Fruit fly (Drosophila melanogaster) whole organism, prepupa: ENCODE results near the gene RabX6.

ENCODE experiments used
- Blimp-1 ChIP-seq: fragments of 200-800 bp; sonication (Bioruptor generic); optimal IDR thresholded peaks from 3 replicates; lab custom pipeline; 2017; ENCODE audit warnings: missing biosample characterization, missing genetic modification characterization, mild to moderate bottlenecking, moderate library complexity, missing genetic modification reagents
- CG10631 ChIP-seq: fragments of 200-800 bp; sonication (Bioruptor generic); optimal IDR thresholded peaks from 2 replicates; lab custom pipeline; 2016; ENCODE audit warnings: missing biosample characterization, missing genetic modification characterization
- CG10669 ChIP-seq: fragments of 200-800 bp; sonication (Bioruptor generic); optimal IDR thresholded peaks from 3 replicates; lab custom pipeline; 2018; ENCODE audit warnings: missing biosample characterization, mild to moderate bottlenecking, missing genetic modification characterization, moderate library complexity
- CG11294 ChIP-seq: fragments of 200-800 bp; sonication (Bioruptor generic); IDR thresholded peaks from 2 replicates; pipeline ENCODE4 v1.3.6; 2022; ENCODE audit warnings: missing biosample characterization, missing genetic modification characterization
- CG11762 ChIP-seq: fragments of 200-800 bp; sonication (Bioruptor generic); optimal IDR thresholded peaks from 3 replicates; lab custom pipeline; 2016; ENCODE audit warnings: missing biosample characterization, missing genetic modification characterization; ENCODE audit not compliant: insufficient read depth
- CG11902 ChIP-seq: fragments of 200-800 bp; sonication (Bioruptor generic); optimal IDR thresholded peaks from 3 replicates; lab custom pipeline; 2016; ENCODE audit warnings: missing biosample characterization, missing genetic modification characterization
- CG15336 ChIP-seq: fragments of 200-800 bp; sonication (Bioruptor generic); IDR thresholded peaks from 2 replicates; pipeline ENCODE4 v1.3.6; 2022; ENCODE audit warnings: missing biosample characterization, missing genetic modification characterization
- CG1621 ChIP-seq: fragments of 200-800 bp; sonication (Bioruptor generic); optimal IDR thresholded peaks from 3 replicates; lab custom pipeline; 2018; ENCODE audit warnings: missing biosample characterization, mild to moderate bottlenecking, missing genetic modification characterization
- CG16779 ChIP-seq: fragments of 200-800 bp; sonication (Bioruptor generic); optimal IDR thresholded peaks from 3 replicates; lab custom pipeline; 2017; ENCODE audit warnings: missing biosample characterization, mild to moderate bottlenecking, missing genetic modification characterization
- CG31627 ChIP-seq: fragments of 200-800 bp; sonication (Bioruptor generic); optimal IDR thresholded peaks from 3 replicates; lab custom pipeline; 2016; ENCODE audit warnings: missing biosample characterization, missing genetic modification characterization
- CG6163 ChIP-seq: fragments of 200-800 bp; sonication (Bioruptor generic); IDR thresholded peaks from 3 replicates; pipeline ENCODE4 v1.3.6; 2022; ENCODE audit warnings: missing biosample characterization, missing genetic modification characterization
- CG6808 ChIP-seq: fragments of 200-800 bp; sonication (Bioruptor generic); optimal IDR thresholded peaks from 3 replicates; lab custom pipeline; 2017; ENCODE audit warnings: missing biosample characterization, missing genetic modification characterization, mild to moderate bottlenecking, moderate library complexity, missing genetic modification reagents
- CG6854 ChIP-seq: fragments of 200-800 bp; sonication (Bioruptor generic); optimal IDR thresholded peaks from 2 replicates; lab custom pipeline; 2017; ENCODE audit warnings: missing biosample characterization, mild to moderate bottlenecking, missing genetic modification characterization
- CG7368 ChIP-seq: fragments of 200-800 bp; sonication (Bioruptor generic); optimal IDR thresholded peaks from 3 replicates; lab custom pipeline; 2016; ENCODE audit warnings: missing biosample characterization, missing genetic modification characterization
- CG8119 ChIP-seq: fragments of 200-800 bp; sonication (Bioruptor generic); IDR thresholded peaks from 3 replicates; pipeline ENCODE4 v1.3.6; 2022; ENCODE audit warnings: missing biosample characterization, missing genetic modification characterization
- CG8319 ChIP-seq: fragments of 200-800 bp; sonication (Bioruptor generic); optimal IDR thresholded peaks from 3 replicates; lab custom pipeline; 2016; ENCODE audit warnings: missing biosample characterization, missing genetic modification characterization
- CG8632 ChIP-seq: fragments of 200-800 bp; sonication (Bioruptor generic); optimal IDR thresholded peaks from 3 replicates; lab custom pipeline; 2016; ENCODE audit warnings: missing biosample characterization, missing genetic modification characterization
- CG9139 ChIP-seq: fragments of 200-800 bp; sonication (Bioruptor generic); optimal IDR thresholded peaks from 3 replicates; lab custom pipeline; 2017; ENCODE audit warnings: missing biosample characterization, mild to moderate bottlenecking, missing genetic modification characterization
- Eip93F ChIP-seq: fragments of 200-800 bp; sonication (Bioruptor generic); optimal IDR thresholded peaks from 2 replicates; lab custom pipeline; 2016; ENCODE audit warnings: missing biosample characterization, mild to moderate bottlenecking, missing genetic modification characterization
- Ets21C ChIP-seq: fragments of 200-800 bp; sonication (Bioruptor generic); optimal IDR thresholded peaks from 3 replicates; lab custom pipeline; 2016; ENCODE audit warnings: missing biosample characterization, missing genetic modification characterization
- Ets96B ChIP-seq: fragments of 200-800 bp; optimal IDR thresholded peaks from 2 replicates; lab custom pipeline; 2019; ENCODE audit warnings: missing biosample characterization, mild to moderate bottlenecking, missing genetic modification characterization, moderate library complexity
- Gug ChIP-seq: fragments of 200-800 bp; sonication (Bioruptor generic); IDR thresholded peaks from 2 replicates; pipeline ENCODE4 v1.3.6; 2022; ENCODE audit warnings: missing biosample characterization, missing genetic modification characterization
- Hr39 ChIP-seq: fragments of 200-800 bp; sonication (Bioruptor generic); optimal IDR thresholded peaks from 2 replicates; lab custom pipeline; 2016; ENCODE audit warnings: missing biosample characterization, missing genetic modification characterization
- Met ChIP-seq: fragments of 200-800 bp; sonication (Bioruptor generic); optimal IDR thresholded peaks from 3 replicates; lab custom pipeline; 2016; ENCODE audit warnings: missing biosample characterization, missing genetic modification characterization
- OdsH ChIP-seq: fragments of 200-800 bp; sonication (Bioruptor generic); optimal IDR thresholded peaks from 3 replicates; lab custom pipeline; 2016; ENCODE audit warnings: missing biosample characterization, missing genetic modification characterization
- Smox ChIP-seq: fragments of 200-800 bp; sonication (Bioruptor generic); optimal IDR thresholded peaks from 3 replicates; lab custom pipeline; 2016; ENCODE audit warnings: missing biosample characterization, missing genetic modification characterization
- Sox102F ChIP-seq: fragments of 200-800 bp; sonication (Bioruptor generic); optimal IDR thresholded peaks from 2 replicates; lab custom pipeline; 2016; ENCODE audit warnings: missing biosample characterization, mild to moderate bottlenecking, missing genetic modification characterization
- Sox14 ChIP-seq: fragments of 200-800 bp; sonication (Bioruptor generic); optimal IDR thresholded peaks from 3 replicates; lab custom pipeline; 2016; ENCODE audit warnings: missing biosample characterization, missing genetic modification characterization
- Sox15 ChIP-seq: fragments of 200-800 bp; sonication (Bioruptor generic); optimal IDR thresholded peaks from 3 replicates; lab custom pipeline; 2016; ENCODE audit warnings: missing biosample characterization, missing genetic modification characterization
- acj6 ChIP-seq: fragments of 200-800 bp; sonication (Bioruptor generic); optimal IDR thresholded peaks from 3 replicates; lab custom pipeline; 2016; ENCODE audit warnings: missing biosample characterization, missing genetic modification characterization
- cyc ChIP-seq: fragments of 200-800 bp; sonication (Bioruptor generic); optimal IDR thresholded peaks from 3 replicates; lab custom pipeline; 2016; ENCODE audit warnings: missing biosample characterization, missing genetic modification characterization
- eg ChIP-seq: fragments of 200-800 bp; sonication (Bioruptor generic); IDR thresholded peaks from 3 replicates; pipeline ENCODE4 v1.3.6; 2022; ENCODE audit warnings: missing biosample characterization, missing genetic modification characterization
- esn ChIP-seq: fragments of 200-800 bp; sonication (Bioruptor generic); optimal IDR thresholded peaks from 2 replicates; lab custom pipeline; 2016; ENCODE audit warnings: missing biosample characterization, mild to moderate bottlenecking, missing genetic modification characterization, moderate library complexity
- fd59A ChIP-seq: fragments of 200-800 bp; sonication (Bioruptor generic); optimal IDR thresholded peaks from 2 replicates; lab custom pipeline; 2017; ENCODE audit warnings: missing biosample characterization, mild to moderate bottlenecking, missing genetic modification characterization, missing genetic modification reagents
- fd85E ChIP-seq: fragments of 200-800 bp; sonication (Bioruptor generic); optimal IDR thresholded peaks from 3 replicates; lab custom pipeline; 2016; ENCODE audit warnings: missing biosample characterization, missing genetic modification characterization
- fkh ChIP-seq: fragments of 200-800 bp; sonication (Bioruptor generic); optimal IDR thresholded peaks from 3 replicates; lab custom pipeline; 2017; ENCODE audit warnings: missing biosample characterization, mild to moderate bottlenecking, missing genetic modification characterization, moderate library complexity
- lz ChIP-seq: fragments of 200-800 bp; sonication (Bioruptor generic); optimal IDR thresholded peaks from 3 replicates; lab custom pipeline; 2016; ENCODE audit warnings: missing biosample characterization, missing genetic modification characterization
- pdm3 ChIP-seq: fragments of 200-800 bp; sonication (Bioruptor generic); optimal IDR thresholded peaks from 3 replicates; lab custom pipeline; 2016; ENCODE audit warnings: missing biosample characterization, missing genetic modification characterization
- salr ChIP-seq, 2 experiments: fragments of 200-800 bp; sonication (Bioruptor generic); optimal IDR thresholded peaks; 3 replicates each; lab custom pipeline; 2016 to 2018; ENCODE audit warnings: missing biosample characterization in 2 of 2, missing genetic modification characterization in 2 of 2, mild to moderate bottlenecking in 1 of 2
- spab ChIP-seq: fragments of 200-800 bp; sonication (Bioruptor generic); optimal IDR thresholded peaks from 2 replicates; lab custom pipeline; 2017; ENCODE audit warnings: missing biosample characterization, mild to moderate bottlenecking, missing genetic modification characterization, missing genetic modification reagents
- ss ChIP-seq, 2 experiments: fragments of 200-800 bp; sonication (Bioruptor generic); optimal IDR thresholded peaks; 2 replicates in 1 of 2; 3 replicates in 1 of 2; lab custom pipeline; 2017 to 2018; ENCODE audit warnings: mild to moderate bottlenecking in 2 of 2, missing biosample characterization in 2 of 2, missing genetic modification characterization in 2 of 2, moderate library complexity in 1 of 2
- svp ChIP-seq: fragments of 200-800 bp; sonication (Bioruptor generic); peaks from one replicate; lab custom pipeline; 2016; ENCODE audit warnings: missing biosample characterization, missing genetic modification characterization
- topi ChIP-seq: fragments of 200-800 bp; sonication (Bioruptor generic); optimal IDR thresholded peaks from 3 replicates; lab custom pipeline; 2016; ENCODE audit warnings: missing biosample characterization, missing genetic modification characterization

RabX6 gene

dm6 chr3L:687858-688257 lies 2.5 kb upstream of the RabX6 start, which contains the start of gene hiro:
TSS of gene hiro (minus strand) at chr3L:687958.
- TF ChIP-seq Hr39 (GFP tag; lab: Kevin White, UChicago) (no peak), CG6808 (GFP tag; lab: Kevin White, UChicago) (no peak), cyc (GFP tag; lab: Kevin White, UChicago) (no peak)
- TF ChIP-seq, all 60 proteins: peak for 0

- TF ChIP-seq Gug (GFP tag; lab: Robert Waterston, UW), result no peak
- peak; percentile 74 for TF ChIP-seq fkh (GFP tag; lab: Kevin White, UChicago)
- TF ChIP-seq Sox14 (GFP tag; lab: Kevin White, UChicago), result peak; percentile 45
- TF ChIP-seq, all 60 proteins: peak for 2
Measured at dm6 chr3L:692699-693098, 2.4 kb downstream of the RabX6 start, which contains the start of gene Vti1a. TSS of gene Vti1a (minus strand) at chr3L:692919.

- no peak for TF ChIP-seq eg (GFP tag; lab: Robert Waterston, UW)
- TF ChIP-seq CG10669 (GFP tag; lab: Kevin White, UChicago), result no peak
- no peak for TF ChIP-seq salr (GFP tag; optimal IDR thresholded peaks at IDR 0.05; lab: Kevin White, UChicago)
- TF ChIP-seq Ets96B, result no peak
- no peak for TF ChIP-seq ss (GFP tag; optimal IDR thresholded peaks at IDR 0.05; lab: Kevin White, UChicago)
- no peak for TF ChIP-seq Met
- no peak for TF ChIP-seq CG6808 (GFP tag; lab: Kevin White, UChicago)
- no peak for TF ChIP-seq CG6163
- no peak for TF ChIP-seq Eip93F (GFP tag; lab: Kevin White, UChicago)
- no peak for TF ChIP-seq CG7368
- no peak for TF ChIP-seq OdsH (GFP tag; lab: Kevin White, UChicago)
- TF ChIP-seq CG6854 (GFP tag; lab: Kevin White, UChicago), result no peak
- no peak for TF ChIP-seq lz (GFP tag; lab: Kevin White, UChicago)
- TF ChIP-seq Sox15 (GFP tag; lab: Kevin White, UChicago), result no peak
- TF ChIP-seq CG1621 (tag; lab: Kevin White, UChicago), result no peak
- TF ChIP-seq topi (GFP tag; lab: Kevin White, UChicago), result no peak
- TF ChIP-seq fkh (GFP tag; lab: Kevin White, UChicago), result no peak
- TF ChIP-seq cyc (GFP tag; lab: Kevin White, UChicago), result no peak
Measured at dm6 chr3L:695510-695909, 5.2 kb downstream of the RabX6 start.

- TF ChIP-seq acj6 (GFP tag; lab: Kevin White, UChicago) (peak; percentile 94), pdm3 (GFP tag; lab: Kevin White, UChicago) (peak; percentile 86), CG7368 (peak; percentile 88), Blimp-1 (peak; percentile 76), CG8632 (GFP tag; lab: Kevin White, UChicago) (peak; percentile 93), CG11902 (GFP tag; lab: Kevin White, UChicago) (peak; percentile 89), OdsH (GFP tag; lab: Kevin White, UChicago) (peak; percentile 92), lz (GFP tag; lab: Kevin White, UChicago) (peak; percentile 80), esn (peak; percentile 85), CG9139 (GFP tag; lab: Kevin White, UChicago) (peak; percentile 97), CG6854 (GFP tag; lab: Kevin White, UChicago) (peak; percentile 90), Ets21C (GFP tag; lab: Kevin White, UChicago) (peak; percentile 42), Smox (GFP tag; lab: Kevin White, UChicago) (peak; percentile 71), CG16779 (tag; lab: Kevin White, UChicago) (peak; percentile 94), CG11762 (GFP tag; lab: Kevin White, UChicago) (peak; percentile 88), fd85E (GFP tag; lab: Kevin White, UChicago) (peak; percentile 78), Ets96B (peak; percentile 98), fd59A (GFP tag; lab: Kevin White, UChicago) (peak; percentile 96), Met (no peak), spab (peak; percentile 98), CG10631 (GFP tag; lab: Kevin White, UChicago) (peak; percentile 96), svp (GFP tag; lab: Kevin White, UChicago) (peak; percentile 87), CG15336 (peak; percentile 96), CG8319 (GFP tag; lab: Kevin White, UChicago) (peak; percentile 89), CG8119 (GFP tag; lab: Robert Waterston, UW) (peak; percentile 97), Hr39 (GFP tag; lab: Kevin White, UChicago) (peak; percentile 59), Sox102F (GFP tag; lab: Kevin White, UChicago) (peak; percentile 72), CG11294 (GFP tag; lab: Robert Waterston, UW) (peak; percentile 94), CG31627 (peak; percentile 60)
Measured at dm6 chr3L:696404-697054, 6.2 kb downstream of the RabX6 start.
